Fruit fly (Drosophila melanogaster): ENCODE results near the gene Ndc1.

Gene Ndc1

dm6 chr3R:23921701-23922501 is 2.3 kb upstream of the Ndc1 start (continued):
- TF ChIP-seq CG12299 (tag; optimal IDR thresholded peaks at IDR 0.05) (no peak), p53 (GFP tag; optimal IDR thresholded peaks at IDR 0.05) (no peak), schlank (tag; optimal IDR thresholded peaks at IDR 0.05) (peak; percentile 19), CG42726 (GFP tag; IDR thresholded peaks at IDR 0.05; ENCODE audit: partially characterized antibody) (no peak), pita (GFP tag; optimal IDR thresholded peaks at IDR 0.05) (no peak), CG10543 (GFP tag; optimal IDR thresholded peaks at IDR 0.05) (peak; percentile 93), CkIIα-i1 (GFP tag; IDR thresholded peaks at IDR 0.05) (no peak), run (tag; optimal IDR thresholded peaks at IDR 0.05) (no peak), z (GFP tag; IDR thresholded peaks at IDR 0.05) (peak; percentile 94), CG10654 (GFP tag; optimal IDR thresholded peaks at IDR 0.05) (no peak), gcm2 (GFP tag; optimal IDR thresholded peaks at IDR 0.05) (no peak), usp (GFP tag; optimal IDR thresholded peaks at IDR 0.05) (no peak), CG7556 (GFP tag; optimal IDR thresholded peaks at IDR 0.05) (peak; percentile 25), CTCF (GFP tag; optimal IDR thresholded peaks at IDR 0.05) (no peak), Scr (GFP tag; IDR thresholded peaks at IDR 0.05; ENCODE audit: partially characterized antibody) (peak; percentile 41), CG10209 (GFP tag; optimal IDR thresholded peaks at IDR 0.05) (peak; percentile 48), eve (GFP tag; optimal IDR thresholded peaks at IDR 0.05) (no peak), Nf-YA (GFP tag; IDR thresholded peaks at IDR 0.05) (0 out of 2 replicates have a peak, but pooled peaks have one; percentile 44), CG6854 (GFP tag; optimal IDR thresholded peaks at IDR 0.05) (peak; percentile 16), sr (GFP tag; IDR thresholded peaks at IDR 0.05) (peak; percentile 79), pan (optimal IDR thresholded peaks at IDR 0.05) (no peak), pan (GFP tag; optimal IDR thresholded peaks at IDR 0.05 in 1 of 2, IDR thresholded peaks at IDR 0.05 in 1 of 2) (peak in 1 of 2 experiments; percentile 71), odd (GFP tag; optimal IDR thresholded peaks at IDR 0.05) (no peak), peb (GFP tag; IDR thresholded peaks at IDR 0.05) (0 out of 2 replicates have a peak, but pooled peaks have one; percentile 22), repo (GFP tag; optimal IDR thresholded peaks at IDR 0.05) (no peak), bcd (GFP tag; optimal IDR thresholded peaks at IDR 0.05) (no peak), lbe (GFP tag; optimal IDR thresholded peaks at IDR 0.05) (peak; percentile 21), CG11247 (GFP tag; IDR thresholded peaks at IDR 0.05) (peak; percentile 40; the same call in 1 of the 2 replicates), dati (GFP tag; IDR thresholded peaks at IDR 0.05) (no peak), CG2199 (GFP tag; IDR thresholded peaks at IDR 0.05) (no peak), PHDP (tag; optimal IDR thresholded peaks at IDR 0.05) (peak; percentile 42), ato (GFP tag; IDR thresholded peaks at IDR 0.05; ENCODE audit: partially characterized antibody) (no peak; the same call in 1 of the 2 replicates), Spps (tag; optimal IDR thresholded peaks at IDR 0.05) (no peak), tap (tag; optimal IDR thresholded peaks at IDR 0.05) (peak; percentile 39), Fer2 (tag; optimal IDR thresholded peaks at IDR 0.05) (no peak), Oaz (GFP tag; IDR thresholded peaks at IDR 0.05) (peak; percentile 38; the same call in 1 of the 2 replicates), CG5953 (GFP tag; IDR thresholded peaks at IDR 0.05) (no peak), ind (GFP tag; optimal IDR thresholded peaks at IDR 0.05) (peak; percentile 46), seq (GFP tag; IDR thresholded peaks at IDR 0.05) (no peak), CG17328 (GFP tag; IDR thresholded peaks at IDR 0.05) (peak; percentile 62), sqz (GFP tag; optimal IDR thresholded peaks at IDR 0.05) (peak; percentile 9), Six4 (GFP tag; optimal IDR thresholded peaks at IDR 0.05) (peak; percentile 10), CG15696 (tag; optimal IDR thresholded peaks at IDR 0.05) (no peak), tio (GFP tag; optimal IDR thresholded peaks at IDR 0.05) (no peak), CG1529 (GFP tag; optimal IDR thresholded peaks at IDR 0.05) (no peak), CG10321 (GFP tag; IDR thresholded peaks at IDR 0.05) (no peak), mirr (GFP tag; optimal IDR thresholded peaks at IDR 0.05) (peak; percentile 76), knrl (GFP tag; IDR thresholded peaks at IDR 0.05; ENCODE audit: partially characterized antibody) (no peak; the same call in 2 of the 3 replicates), fd102C (GFP tag; optimal IDR thresholded peaks at IDR 0.05) (no peak), Drgx (GFP tag; IDR thresholded peaks at IDR 0.05) (peak; percentile 74), Ets97D (GFP tag; optimal IDR thresholded peaks at IDR 0.05) (no peak)
